Worm (Caenorhabditis elegans) whole organism, young adult: ENCODE results near the gene ZK896.1.
"Not testable (repeated sequence)": the region's sequence is repeated elsewhere in the genome, so short reads cannot be mapped to it uniquely, and the experiment has no call there.

Source experiments
- B0336.3 ChIP-seq: fragments of 200-800 bp; sonication (Bioruptor generic); IDR thresholded peaks from 2 replicates; pipeline ENCODE4 v1.3.6; 2022; ENCODE audit warnings: missing genetic modification characterization, missing compliant biosample characterization
- C06A6.2 ChIP-seq: fragments of 200-800 bp; sonication (Bioruptor generic); conservative IDR thresholded peaks from 2 replicates; pipeline ENCODE4 v1.3.6; 2022; ENCODE audit warnings: missing genetic modification characterization, missing compliant biosample characterization
- F22D6.2 ChIP-seq: sonication (generic microtip); optimal IDR thresholded peaks from 2 replicates; lab custom pipeline; 2016; ENCODE audit warnings: mild to moderate bottlenecking, missing genetic modification characterization, missing compliant biosample characterization
- F55B11.4 ChIP-seq: sonication (generic microtip); optimal IDR thresholded peaks from 2 replicates; lab custom pipeline; 2016; ENCODE audit warnings: missing compliant biosample characterization, missing genetic modification characterization, borderline replicate concordance; ENCODE audit not compliant: insufficient read depth
- F57A8.1 ChIP-seq: fragments of 200-800 bp; sonication (Bioruptor generic); optimal IDR thresholded peaks from 2 replicates; lab custom pipeline; 2018; ENCODE audit warnings: mild to moderate bottlenecking, missing genetic modification characterization, moderate library complexity, missing compliant biosample characterization
- Y53G8AR.9 ChIP-seq: fragments of 200-800 bp; sonication (Bioruptor generic); conservative IDR thresholded peaks from 2 replicates; pipeline ENCODE4 v1.3.6; 2022; ENCODE audit warnings: missing genetic modification reagents, missing genetic modification characterization, missing compliant biosample characterization
- ZK185.1 ChIP-seq: sonication (generic microtip); optimal IDR thresholded peaks from 2 replicates; lab custom pipeline; 2016; ENCODE audit warnings: mild to moderate bottlenecking, missing genetic modification characterization, missing compliant biosample characterization; ENCODE audit not compliant: poor library complexity, severe bottlenecking
- akir-1 ChIP-seq: fragments of 200-800 bp; sonication (Bioruptor generic); optimal IDR thresholded peaks from 2 replicates; lab custom pipeline; 2018; ENCODE audit warnings: mild to moderate bottlenecking, missing genetic modification characterization, moderate library complexity, missing compliant biosample characterization
- athp-1 ChIP-seq: sonication (generic microtip); optimal IDR thresholded peaks from 2 replicates; lab custom pipeline; 2017; ENCODE audit warnings: mild to moderate bottlenecking, missing genetic modification characterization, missing compliant biosample characterization
- bed-1 ChIP-seq: fragments of 200-800 bp; sonication (Bioruptor generic); IDR thresholded peaks from 2 replicates; pipeline ENCODE4 v1.3.6; 2022; ENCODE audit warnings: missing genetic modification reagents, missing genetic modification characterization, missing compliant biosample characterization
- cebp-1 ChIP-seq, 2 experiments: fragments of 200-800 bp in 1 of 2; sonication (Bioruptor generic) in 1 of 2; sonication (generic microtip) in 1 of 2; IDR thresholded peaks in 1 of 2; optimal IDR thresholded peaks in 1 of 2; 2 replicates each; pipeline versions ENCODE4 v1.3.6 to Lab custom; 2017 to 2022; ENCODE audit warnings: missing compliant biosample characterization in 2 of 2, missing genetic modification characterization in 2 of 2, mild to moderate bottlenecking in 1 of 2, missing genetic modification reagents in 1 of 2, moderate library complexity in 1 of 2
- die-1 ChIP-seq: sonication (generic microtip); optimal IDR thresholded peaks from 2 replicates; lab custom pipeline; 2016; ENCODE audit warnings: missing genotype, mild to moderate bottlenecking, missing genetic modification characterization, missing compliant biosample characterization
- efl-1 ChIP-seq: fragments of 150-350 bp; optimal IDR thresholded peaks from 2 replicates; lab custom pipeline; 2014; ENCODE audit warnings: missing biosample characterization, missing genetic modification reagents, missing genetic modification characterization
- egl-44 ChIP-seq: fragments of 200-800 bp; sonication (Bioruptor generic); IDR thresholded peaks from 2 replicates; pipeline ENCODE4 v1.3.6; 2022; ENCODE audit warnings: missing genetic modification reagents, missing genetic modification characterization, missing compliant biosample characterization
- him-1 ChIP-seq: sonication (generic microtip); optimal IDR thresholded peaks from 2 replicates; lab custom pipeline; 2016; ENCODE audit warnings: missing genotype, missing genetic modification reagents, missing genetic modification characterization, missing compliant biosample characterization
- hmg-1.2 ChIP-seq: fragments of 200-800 bp; sonication (Bioruptor generic); IDR thresholded peaks from 2 replicates; pipeline ENCODE4 v1.3.6; 2022; ENCODE audit warnings: missing genetic modification reagents, missing genetic modification characterization, missing compliant biosample characterization
- hmg-20 ChIP-seq: fragments of 200-800 bp; sonication (Bioruptor generic); IDR thresholded peaks from 2 replicates; pipeline ENCODE4 v1.3.6; 2022; ENCODE audit warnings: missing genetic modification reagents, missing genetic modification characterization, missing compliant biosample characterization
- lag-1 ChIP-seq: fragments of 200-800 bp; sonication (Bioruptor generic); IDR thresholded peaks from 2 replicates; pipeline ENCODE4 v1.3.6; 2022; ENCODE audit warnings: missing genetic modification reagents, missing genetic modification characterization, missing compliant biosample characterization
- lsy-27 ChIP-seq: sonication (generic microtip); optimal IDR thresholded peaks from 2 replicates; lab custom pipeline; 2017; ENCODE audit warnings: missing genetic modification characterization, mild to moderate bottlenecking, missing compliant biosample characterization, antibody characterized with exemption, missing genotype, borderline replicate concordance; ENCODE audit not compliant: insufficient read depth
- madf-3 ChIP-seq: fragments of 200-800 bp; sonication (Bioruptor generic); IDR thresholded peaks from 2 replicates; pipeline ENCODE4 v1.3.6; 2022; ENCODE audit warnings: missing genetic modification reagents, missing genetic modification characterization, missing compliant biosample characterization
- madf-8 ChIP-seq: fragments of 200-800 bp; sonication (Bioruptor generic); conservative IDR thresholded peaks from 2 replicates; pipeline ENCODE4 v1.3.6; 2022; ENCODE audit warnings: missing genetic modification reagents, missing genetic modification characterization, missing compliant biosample characterization
- nfya-2 ChIP-seq: fragments of 200-800 bp; sonication (Bioruptor generic); IDR thresholded peaks from 2 replicates; pipeline ENCODE4 v1.3.6; 2022; ENCODE audit warnings: missing genetic modification reagents, missing genetic modification characterization, missing compliant biosample characterization
- nhr-27 ChIP-seq: fragments of 200-800 bp; sonication (Bioruptor generic); optimal IDR thresholded peaks from 2 replicates; lab custom pipeline; 2018; ENCODE audit warnings: mild to moderate bottlenecking, missing genetic modification characterization, moderate library complexity, missing compliant biosample characterization
- nhr-80 ChIP-seq: sonication (generic microtip); optimal IDR thresholded peaks from 2 replicates; lab custom pipeline; 2016; ENCODE audit warnings: missing genetic modification characterization, missing compliant biosample characterization
- rcor-1 ChIP-seq: fragments of 200-800 bp; sonication (Bioruptor generic); IDR thresholded peaks from 2 replicates; pipeline ENCODE4 v1.3.6; 2022; ENCODE audit warnings: missing genetic modification reagents, missing genetic modification characterization, missing compliant biosample characterization
- repo-1 ChIP-seq: sonication (generic microtip); optimal IDR thresholded peaks from 2 replicates; lab custom pipeline; 2017; ENCODE audit warnings: mild to moderate bottlenecking, missing genetic modification characterization, missing compliant biosample characterization
- rpc-1 ChIP-seq, 2 experiments: fragments of 150-350 bp in 1 of 2; sonication (generic microtip) in 1 of 2; optimal IDR thresholded peaks; 2 replicates each; lab custom pipeline; 2014 to 2018; ENCODE audit warnings: missing biosample characterization in 1 of 2, missing genetic modification characterization in 1 of 2, missing genetic modification reagents in 1 of 2, missing genotype in 1 of 2
- snpc-4 ChIP-seq, 5 experiments: fragments of 150-350 bp in 1 of 5; sonication (generic microtip) in 4 of 5; optimal IDR thresholded peaks; 2 replicates each; lab custom pipeline; 2014 to 2018; ENCODE audit warnings: missing genetic modification characterization in 5 of 5, missing biosample characterization in 3 of 5, antibody characterized with exemption in 2 of 5, mild to moderate bottlenecking in 2 of 5, missing compliant biosample characterization in 2 of 5, missing genotype in 2 of 5, moderate library complexity in 2 of 5, missing genetic modification reagents in 1 of 5
- tbp1 ChIP-seq: fragments of 200-800 bp; sonication (Bioruptor generic); optimal IDR thresholded peaks from 2 replicates; lab custom pipeline; 2018; ENCODE audit warnings: mild to moderate bottlenecking, missing genetic modification characterization, missing compliant biosample characterization
- tlf-1 ChIP-seq: fragments of 200-800 bp; sonication (Bioruptor generic); optimal IDR thresholded peaks from 2 replicates; lab custom pipeline; 2018; ENCODE audit warnings: mild to moderate bottlenecking, missing genetic modification characterization, missing compliant biosample characterization
- unc-130 ChIP-seq: sonication (generic microtip); optimal IDR thresholded peaks from 2 replicates; lab custom pipeline; 2016; ENCODE audit warnings: missing genetic modification reagents, missing genetic modification characterization, missing compliant biosample characterization
- xnd-1 ChIP-seq: sonication (generic microtip); optimal IDR thresholded peaks from 2 replicates; lab custom pipeline; 2016; ENCODE audit warnings: missing genotype, missing genetic modification reagents, missing genetic modification characterization, missing compliant biosample characterization
- ztf-28 ChIP-seq: fragments of 200-800 bp; sonication (Bioruptor generic); IDR thresholded peaks from 2 replicates; pipeline ENCODE4 v1.3.6; 2022; ENCODE audit warnings: missing genetic modification reagents, missing genetic modification characterization, missing compliant biosample characterization

ZK896.1 gene

DNA sequence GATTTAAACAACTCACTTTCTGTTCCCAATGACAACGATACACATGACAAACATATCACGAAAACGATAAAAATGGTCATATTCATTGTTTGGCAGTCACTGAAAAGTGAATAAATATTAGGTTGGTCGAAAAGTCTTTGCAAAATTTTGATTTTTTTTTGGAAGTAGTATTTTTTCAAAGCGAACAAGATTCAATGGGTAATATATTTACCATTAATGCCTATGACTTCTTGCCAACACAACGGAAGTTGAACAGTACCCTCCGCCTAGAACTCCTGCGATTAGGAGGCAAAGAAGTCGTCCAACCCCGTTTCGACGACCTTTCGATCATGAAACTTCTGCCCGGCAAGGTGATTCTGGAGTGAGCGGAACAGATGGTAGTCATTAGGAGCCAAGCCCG, at the start of gene ZK896.1:
TSS of gene ZK896.1 (minus strand) at position 101 of the 400 bp plus-strand sequence.
- TF ChIP-seq B0336.3 (GFP tag; lab: Robert Waterston, UW); ZK185.1 (tag; lab: Kevin White, UChicago); efl-1 (GFP tag; lab: Kevin White, UChicago): not testable (repeated sequence)

DNA sequence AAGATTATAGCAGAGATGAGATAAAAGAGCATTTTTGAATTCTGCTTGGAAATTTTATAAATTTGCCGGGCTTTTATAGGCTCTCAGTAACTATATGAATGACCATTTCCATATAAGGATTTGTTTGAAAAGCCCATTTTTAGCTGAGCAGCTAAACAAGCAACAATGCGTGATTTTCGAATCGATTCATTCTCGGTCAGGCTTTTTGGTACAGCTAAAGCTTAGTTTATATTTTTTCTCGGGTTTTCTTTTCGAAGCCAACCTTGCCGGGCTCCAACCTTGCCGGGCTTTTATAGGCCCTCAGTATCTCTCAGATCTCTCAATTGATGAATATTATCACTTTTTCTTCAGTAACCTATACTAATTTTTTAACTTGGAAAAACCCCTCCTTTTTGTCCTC, 49.2 kb upstream of the ZK896.1 start, which contains the start of gene srlf-4:
TSS of gene srlf-4 (minus strand) at position 101 of the 400 bp plus-strand sequence.
- TF ChIP-seq unc-130 (GFP tag; lab: Kevin White, UChicago) (no peak), bed-1 (0 out of 2 replicates have a peak, but pooled peaks have one; percentile 34)

DNA sequence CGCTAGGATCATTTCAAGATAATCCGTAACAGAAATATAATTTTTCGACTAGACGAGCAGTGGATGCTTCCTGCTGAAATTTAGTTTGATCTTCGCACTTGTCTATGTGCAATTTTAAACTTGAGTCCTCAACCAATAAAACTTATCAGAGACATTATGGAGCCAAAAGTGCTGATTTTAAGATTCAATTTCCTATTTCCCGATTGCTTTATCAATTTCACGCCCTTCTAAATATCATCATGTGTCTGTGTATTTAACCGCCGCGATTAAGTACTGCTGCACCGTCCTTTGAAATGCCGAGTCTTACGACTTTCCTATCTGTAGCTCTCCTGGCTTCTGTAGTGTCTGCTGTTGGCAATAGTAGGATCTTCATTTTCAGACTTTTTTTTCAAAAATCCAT, 45.9 kb upstream of the ZK896.1 start, which contains the start of gene C32H11.4:
TSS of gene C32H11.4 (plus strand) at position 238 of the 400 bp plus-strand sequence.
- TF ChIP-seq nhr-80 (tag; lab: Kevin White, UChicago), result peak; percentile 32
- TF ChIP-seq nfya-2, result no peak

DNA sequence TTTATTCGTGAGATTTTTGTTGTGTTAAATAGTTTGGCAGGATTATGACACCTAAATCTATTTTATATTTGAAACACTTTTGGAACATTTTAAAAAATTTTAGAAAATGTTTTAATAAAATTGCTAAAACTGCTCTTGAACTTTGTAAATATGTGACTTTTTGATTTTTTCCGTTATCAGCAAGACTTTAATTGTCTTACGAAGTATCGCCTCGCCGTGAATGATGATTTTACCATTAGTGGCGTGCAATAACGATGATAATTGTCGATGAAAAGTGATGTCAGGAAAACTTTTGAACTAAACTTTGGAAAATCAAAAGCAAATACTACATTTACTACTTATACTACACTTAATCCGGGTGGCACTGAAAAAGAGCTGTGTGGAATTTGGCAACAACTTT, 45.4 kb upstream of the ZK896.1 start:
- no peak for TF ChIP-seq him-1 (tag; lab: Kevin White, UChicago)
- no peak for TF ChIP-seq Y53G8AR.9
- TF ChIP-seq rpc-1 (optimal IDR thresholded peaks at IDR 0.05; lab: Kevin White, UChicago), result no peak
- TF ChIP-seq rpc-1 (tag; optimal IDR thresholded peaks at IDR 0.05; lab: Kevin White, UChicago), result no peak
- no peak for TF ChIP-seq hmg-20 (GFP tag; lab: Robert Waterston, UW)
- no peak for TF ChIP-seq madf-8 (GFP tag; lab: Robert Waterston, UW)
- no peak for TF ChIP-seq repo-1 (tag; lab: Kevin White, UChicago)
- no peak for TF ChIP-seq F55B11.4 (tag; lab: Kevin White, UChicago)
- TF ChIP-seq ztf-28 (GFP tag; lab: Robert Waterston, UW), result no peak
- TF ChIP-seq lsy-27 (tag; lab: Kevin White, UChicago), result no peak
- TF ChIP-seq C06A6.2 (GFP tag; lab: Robert Waterston, UW), result no peak
- TF ChIP-seq efl-1 (GFP tag; lab: Kevin White, UChicago), result no peak

DNA sequence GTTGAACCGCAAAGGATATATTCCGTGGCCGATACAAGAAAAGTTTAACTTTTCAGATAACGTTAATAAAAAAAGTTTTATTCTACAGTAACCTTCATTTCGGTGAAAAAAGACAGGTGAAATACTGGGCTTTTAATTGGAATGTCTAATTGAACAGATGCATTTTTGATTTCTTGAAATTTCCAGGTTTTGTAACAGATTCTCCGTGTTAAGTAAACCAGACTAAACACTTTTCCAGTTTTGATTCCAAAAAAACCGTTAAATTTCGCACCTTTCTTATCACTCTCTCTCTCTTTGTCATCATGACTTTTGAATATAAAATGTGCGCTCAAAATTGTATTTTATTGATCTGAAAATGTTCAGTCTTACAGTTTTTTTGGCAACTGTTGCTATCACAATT, 43.1 kb upstream of the ZK896.1 start, which contains the start of gene C32H11.3:
TSS of gene C32H11.3 (plus strand) at position 301 of the 400 bp plus-strand sequence.
- TF ChIP-seq xnd-1 (tag; lab: Kevin White, UChicago), result no peak
- no peak for TF ChIP-seq tbp1 (GFP tag; lab: Kevin White, UChicago)
- no peak for TF ChIP-seq lag-1 (GFP tag; lab: Robert Waterston, UW)
- TF ChIP-seq die-1 (tag; lab: Kevin White, UChicago), result no peak
- TF ChIP-seq tlf-1, result no peak
- TF ChIP-seq F57A8.1 (GFP tag; lab: Kevin White, UChicago), result no peak
- no peak for TF ChIP-seq rcor-1 (GFP tag; lab: Robert Waterston, UW)
- TF ChIP-seq F22D6.2 (tag; lab: Kevin White, UChicago), result no peak
- TF ChIP-seq athp-1 (tag; lab: Kevin White, UChicago), result no peak
- TF ChIP-seq madf-3 (GFP tag; lab: Robert Waterston, UW), result no peak
- TF ChIP-seq cebp-1 (GFP tag; IDR thresholded peaks at IDR 0.05; lab: Robert Waterston, UW), result no peak
- TF ChIP-seq cebp-1 (tag; optimal IDR thresholded peaks at IDR 0.05; lab: Kevin White, UChicago), result no peak
- no peak for TF ChIP-seq akir-1
- no peak for TF ChIP-seq snpc-4 (GFP tag; optimal IDR thresholded peaks at IDR 0.05; lab: Kevin White, UChicago)
- TF ChIP-seq snpc-4 (tag; optimal IDR thresholded peaks at IDR 0.05; lab: Kevin White, UChicago), result no peak
- no peak for TF ChIP-seq hmg-1.2 (GFP tag; lab: Robert Waterston, UW)
- TF ChIP-seq madf-8 (GFP tag; lab: Robert Waterston, UW), result no peak
- TF ChIP-seq unc-130 (GFP tag; lab: Kevin White, UChicago), result no peak
- TF ChIP-seq egl-44, result no peak
- TF ChIP-seq nhr-27, result no peak
- TF ChIP-seq, all 124 proteins: peak for 0
